Worm (Caenorhabditis elegans) whole organism, L3 larva: ENCODE results near the gene C16C8.18.

Source experiments
- R02D3.7 ChIP-seq: fragments of 150-350 bp; optimal IDR thresholded peaks from 2 replicates; lab custom pipeline; 2014; ENCODE audit warnings: missing biosample characterization, missing genetic modification characterization
- ZK546.5 ChIP-seq: sonication (generic microtip); optimal IDR thresholded peaks from 2 replicates; lab custom pipeline; 2017; ENCODE audit warnings: missing biosample characterization, missing genetic modification characterization
- aly-2 ChIP-seq: fragments of 150-350 bp; optimal IDR thresholded peaks from 2 replicates; lab custom pipeline; 2014; ENCODE audit warnings: missing biosample characterization, missing genetic modification characterization
- ama-1 ChIP-seq: fragments of 150-350 bp; optimal IDR thresholded peaks from 2 replicates; lab custom pipeline; 2018
- ceh-16 ChIP-seq: sonication (generic microtip); optimal IDR thresholded peaks from 2 replicates; lab custom pipeline; 2017; ENCODE audit warnings: missing biosample characterization, missing genetic modification characterization
- ceh-28 ChIP-seq: fragments of 150-350 bp; optimal IDR thresholded peaks from 2 replicates; lab custom pipeline; 2014; ENCODE audit warnings: missing biosample characterization, missing genetic modification reagents, missing genetic modification characterization
- ceh-9 ChIP-seq: sonication (generic microtip); optimal IDR thresholded peaks from 2 replicates; lab custom pipeline; 2018; ENCODE audit warnings: missing biosample characterization, missing genetic modification characterization
- daf-12 ChIP-seq: fragments of 150-350 bp; optimal IDR thresholded peaks from 2 replicates; lab custom pipeline; 2014; ENCODE audit warnings: missing biosample characterization, missing genetic modification reagents, missing genetic modification characterization
- egl-27 ChIP-seq: sonication (generic microtip); optimal IDR thresholded peaks from 4 replicates; lab custom pipeline; 2017; ENCODE audit warnings: missing biosample characterization, missing genetic modification reagents, missing genetic modification characterization
- elt-1 ChIP-seq: fragments of 150-350 bp; optimal IDR thresholded peaks from 2 replicates; lab custom pipeline; 2014; ENCODE audit warnings: missing biosample characterization, missing genetic modification characterization
- elt-2 ChIP-seq: sonication (generic microtip); optimal IDR thresholded peaks from 2 replicates; lab custom pipeline; 2016; ENCODE audit warnings: missing genetic modification reagents, mild to moderate bottlenecking, missing genetic modification characterization, missing compliant biosample characterization
- fkh-10 ChIP-seq: sonication (generic microtip); optimal IDR thresholded peaks from 2 replicates; lab custom pipeline; 2017; ENCODE audit warnings: missing biosample characterization, missing genetic modification reagents, missing genetic modification characterization
- fkh-2 ChIP-seq: fragments of 150-350 bp; optimal IDR thresholded peaks from 2 replicates; lab custom pipeline; 2014; ENCODE audit warnings: missing biosample characterization, missing genetic modification reagents, missing genetic modification characterization
- fos-1 ChIP-seq: fragments of 150-350 bp; optimal IDR thresholded peaks from 2 replicates; lab custom pipeline; 2014; ENCODE audit warnings: missing biosample characterization, missing genetic modification characterization
- hmg-11 ChIP-seq: sonication (generic microtip); optimal IDR thresholded peaks from 2 replicates; lab custom pipeline; 2016; ENCODE audit warnings: missing genetic modification characterization, missing compliant biosample characterization
- jun-1 ChIP-seq: fragments of 150-350 bp; optimal IDR thresholded peaks from 2 replicates; lab custom pipeline; 2014; ENCODE audit warnings: missing biosample characterization, missing genetic modification reagents, missing genetic modification characterization
- lin-15B ChIP-seq: fragments of 150-350 bp; optimal IDR thresholded peaks from 2 replicates; lab custom pipeline; 2014; ENCODE audit warnings: missing biosample characterization, missing genetic modification characterization
- lin-39 ChIP-seq: fragments of 150-350 bp; optimal IDR thresholded peaks from 2 replicates; lab custom pipeline; 2018; ENCODE audit warnings: missing biosample characterization, missing genetic modification reagents, missing genetic modification characterization
- mdl-1 ChIP-seq: fragments of 150-350 bp; optimal IDR thresholded peaks from 2 replicates; lab custom pipeline; 2014; ENCODE audit warnings: missing biosample characterization, missing genetic modification characterization
- mml-1 ChIP-seq: fragments of 150-350 bp; sonication (generic microtip); optimal IDR thresholded peaks from 3 replicates; lab custom pipeline; 2014; ENCODE audit warnings: missing biosample characterization, missing genetic modification characterization
- nhr-11 ChIP-seq: fragments of 150-350 bp; optimal IDR thresholded peaks from 2 replicates; lab custom pipeline; 2014; ENCODE audit warnings: missing biosample characterization, missing genetic modification characterization
- nhr-12 ChIP-seq: fragments of 150-350 bp; optimal IDR thresholded peaks from 2 replicates; lab custom pipeline; 2014; ENCODE audit warnings: missing biosample characterization, missing genetic modification characterization
- nhr-23 ChIP-seq: fragments of 150-350 bp; optimal IDR thresholded peaks from 2 replicates; lab custom pipeline; 2014; ENCODE audit warnings: missing biosample characterization, missing genetic modification reagents, missing genetic modification characterization
- nhr-237 ChIP-seq: fragments of 150-350 bp; optimal IDR thresholded peaks from 2 replicates; lab custom pipeline; 2014; ENCODE audit warnings: missing biosample characterization, missing genetic modification characterization
- nhr-25 ChIP-seq: sonication (generic microtip); optimal IDR thresholded peaks from 2 replicates; lab custom pipeline; 2017; ENCODE audit warnings: missing biosample characterization, missing genetic modification characterization
- nhr-43 ChIP-seq: sonication (generic microtip); optimal IDR thresholded peaks from 2 replicates; lab custom pipeline; 2016; ENCODE audit warnings: mild to moderate bottlenecking, missing genetic modification characterization, missing compliant biosample characterization; ENCODE audit not compliant: poor library complexity, severe bottlenecking
- nhr-67 ChIP-seq: fragments of 150-350 bp; optimal IDR thresholded peaks from 2 replicates; lab custom pipeline; 2014; ENCODE audit warnings: missing biosample characterization, missing genetic modification characterization
- nhr-77 ChIP-seq: fragments of 150-350 bp; optimal IDR thresholded peaks from 2 replicates; lab custom pipeline; 2014; ENCODE audit warnings: missing biosample characterization, missing genetic modification characterization
- pha-4 ChIP-seq: fragments of 150-350 bp; optimal IDR thresholded peaks from 2 replicates; lab custom pipeline; 2014; ENCODE audit warnings: missing biosample characterization, missing genetic modification reagents, missing genetic modification characterization
- pqm-1 ChIP-seq: fragments of 150-350 bp; optimal IDR thresholded peaks from 2 replicates; lab custom pipeline; 2017; ENCODE audit warnings: missing biosample characterization, missing genetic modification characterization, inconsistent platforms
- sea-2 ChIP-seq: fragments of 150-350 bp; sonication (generic microtip); optimal IDR thresholded peaks from 4 replicates; lab custom pipeline; 2014; ENCODE audit warnings: missing biosample characterization, missing genetic modification reagents, missing genetic modification characterization
- skn-1 ChIP-seq: fragments of 150-350 bp; optimal IDR thresholded peaks from 2 replicates; lab custom pipeline; 2014; ENCODE audit warnings: missing biosample characterization, missing genetic modification characterization
- tbx-2 ChIP-seq: sonication (generic microtip); optimal IDR thresholded peaks from 2 replicates; lab custom pipeline; 2016; ENCODE audit warnings: mild to moderate bottlenecking, missing genetic modification characterization, missing compliant biosample characterization
- unc-39 ChIP-seq: sonication (generic microtip); optimal IDR thresholded peaks from 4 replicates; lab custom pipeline; 2017; ENCODE audit warnings: missing biosample characterization, missing genetic modification characterization
- unc-62 ChIP-seq: fragments of 150-350 bp; sonication (generic microtip); optimal IDR thresholded peaks from 4 replicates; lab custom pipeline; 2014; ENCODE audit warnings: missing biosample characterization, missing genetic modification reagents, missing genetic modification characterization
- ztf-11 ChIP-seq: fragments of 150-350 bp; optimal IDR thresholded peaks from 2 replicates; lab custom pipeline; 2014; ENCODE audit warnings: missing biosample characterization, missing genetic modification characterization

Gene C16C8.18

ce11 chrII:3402854-3403253, 26.6 kb upstream of the C16C8.18 start, which contains the start of gene nep-10:
Gene nep-10, minus strand, starts transcription at chrII:3402954.
- TF ChIP-seq tbx-2 (tag; lab: Kevin White, UChicago) (no peak), nhr-77 (tag; lab: Kevin White, UChicago) (no peak), nhr-12 (tag; lab: Kevin White, UChicago) (no peak), skn-1 (no peak), mdl-1 (no peak), aly-2 (tag; lab: Kevin White, UChicago) (no peak), elt-2 (tag; lab: Kevin White, UChicago) (no peak), fos-1 (tag; lab: Kevin White, UChicago) (no peak), pqm-1 (no peak), lin-15B (tag; lab: Kevin White, UChicago) (no peak), ztf-11 (tag; lab: Kevin White, UChicago) (no peak), nhr-237 (tag; lab: Kevin White, UChicago) (no peak), ceh-28 (tag; lab: Kevin White, UChicago) (no peak), jun-1 (tag; lab: Kevin White, UChicago) (no peak), nhr-23 (tag; lab: Kevin White, UChicago) (no peak), ZK546.5 (tag; lab: Kevin White, UChicago) (no peak), nhr-67 (tag; lab: Kevin White, UChicago) (no peak), mml-1 (tag; lab: Kevin White, UChicago) (no peak)

DNA sequence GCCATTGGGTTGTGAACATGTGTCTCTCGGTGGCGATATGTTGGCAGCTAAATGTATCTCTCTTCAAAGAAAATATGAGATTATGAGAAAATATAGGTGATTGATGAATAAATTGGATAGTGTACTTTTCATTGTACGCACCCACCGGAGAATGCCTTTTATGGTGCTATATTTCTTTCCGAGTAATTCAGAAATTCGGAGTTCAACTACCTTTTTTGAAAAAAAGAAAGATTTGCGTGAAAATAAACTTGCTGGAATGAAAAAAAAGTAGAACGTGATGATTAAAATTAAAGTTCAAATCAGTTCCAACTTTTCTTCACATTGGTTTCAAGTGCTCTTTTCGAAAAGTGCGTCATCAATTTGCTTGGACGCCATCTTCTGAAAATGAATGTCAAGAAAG, 26.0 kb upstream of the C16C8.18 start, which contains the start of gene nep-8:
Gene nep-8 (plus strand): TSS at position 301 of the 400 bp plus-strand sequence.
- TF ChIP-seq hmg-11 (tag; lab: Kevin White, UChicago) (no peak), ceh-16 (no peak), ama-1 (lab: Kevin White, UChicago) (no peak), ztf-11 (tag; lab: Kevin White, UChicago) (no peak), R02D3.7 (no peak)
- TF ChIP-seq, all 47 proteins: peak for 0

- TF ChIP-seq aly-2 (tag; lab: Kevin White, UChicago) (no peak), ZK546.5 (tag; lab: Kevin White, UChicago) (no peak), egl-27 (tag; lab: Kevin White, UChicago) (no peak), ceh-9 (tag; lab: Kevin White, UChicago) (no peak), fkh-2 (tag; lab: Kevin White, UChicago) (no peak), fkh-10 (GFP tag; lab: Kevin White, UChicago) (no peak), skn-1 (no peak), nhr-67 (tag; lab: Kevin White, UChicago) (no peak), ceh-16 (no peak), nhr-43 (tag; lab: Kevin White, UChicago) (no peak)
Measured at ce11 chrII:3414383-3414910, 15.1 kb upstream of the C16C8.18 start, which contains the start of the genes F18A12.7 and F18A12.2. Gene F18A12.7, minus strand, starts transcription at chrII:3414483. Gene F18A12.2, plus strand, starts transcription at chrII:3414860.

- TF ChIP-seq nhr-12 (tag; lab: Kevin White, UChicago) (no peak), ama-1 (lab: Kevin White, UChicago) (no peak), daf-12 (tag; lab: Kevin White, UChicago) (no peak), lin-39 (tag; lab: Kevin White, UChicago) (no peak), elt-1 (no peak), nhr-25 (tag; lab: Kevin White, UChicago) (no peak)
Measured at ce11 chrII:3416528-3416927, 13.0 kb upstream of the C16C8.18 start, which contains the start of gene nep-6. Gene nep-6, plus strand, starts transcription at chrII:3416828.

DNA sequence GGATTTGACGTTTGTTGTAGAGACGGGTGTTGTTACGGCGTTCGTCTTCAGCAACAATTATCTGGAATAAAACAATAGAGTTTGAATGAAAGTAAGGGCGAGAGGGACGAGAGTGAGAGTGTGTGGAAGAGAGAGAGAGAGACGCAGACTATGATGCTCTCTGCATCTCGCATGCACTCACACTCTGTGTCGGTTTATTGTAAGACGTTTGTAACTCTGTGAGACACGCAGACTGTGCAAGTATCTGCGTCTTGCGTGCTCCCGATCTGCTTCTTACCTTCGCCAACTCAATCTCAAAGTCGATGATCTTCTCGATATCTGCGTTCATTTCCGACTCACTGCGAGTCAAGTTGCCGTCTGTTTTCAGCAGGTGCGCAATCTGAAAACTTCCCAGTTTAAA, 6.6 kb upstream of the C16C8.18 start:
- TF ChIP-seq ztf-11 (tag; lab: Kevin White, UChicago) (no peak), pha-4 (tag; lab: Kevin White, UChicago) (no peak), skn-1 (no peak), mml-1 (tag; lab: Kevin White, UChicago) (no peak), sea-2 (GFP tag; lab: Kevin White, UChicago) (no peak), tbx-2 (tag; lab: Kevin White, UChicago) (no peak), aly-2 (tag; lab: Kevin White, UChicago) (no peak), unc-39 (tag; lab: Kevin White, UChicago) (no peak), nhr-12 (tag; lab: Kevin White, UChicago) (no peak), unc-62 (GFP tag; lab: Kevin White, UChicago) (no peak), nhr-23 (tag; lab: Kevin White, UChicago) (no peak), nhr-11 (tag; lab: Kevin White, UChicago) (no peak)
